Worm (Caenorhabditis elegans) whole organism, mixed stage, embryonic: ENCODE data around the gene Y41C4A.12.

Source experiments
- M03D4.4 ChIP-seq: sonication (generic microtip); optimal IDR thresholded peaks from 2 replicates; lab custom pipeline; 2017; ENCODE audit warnings: mild to moderate bottlenecking, missing genetic modification characterization, missing compliant biosample characterization
- bed-3 ChIP-seq: fragments of 200-800 bp; sonication (Bioruptor generic); optimal IDR thresholded peaks from 3 replicates; lab custom pipeline; 2018; ENCODE audit warnings: mild to moderate bottlenecking, missing genetic modification characterization, moderate library complexity, missing compliant biosample characterization
- blmp-1 ChIP-seq: fragments of 150-350 bp; optimal IDR thresholded peaks from 2 replicates; lab custom pipeline; 2014; ENCODE audit warnings: missing biosample characterization, missing genetic modification characterization
- ceh-43 ChIP-seq: fragments of 200-800 bp; sonication (Bioruptor generic); optimal IDR thresholded peaks from 2 replicates; lab custom pipeline; 2018; ENCODE audit warnings: mild to moderate bottlenecking, missing genetic modification characterization, moderate library complexity, missing compliant biosample characterization
- ceh-83 ChIP-seq: fragments of 200-800 bp; sonication (Bioruptor generic); optimal IDR thresholded peaks from 2 replicates; lab custom pipeline; 2018; ENCODE audit warnings: mild to moderate bottlenecking, missing genetic modification characterization, missing compliant biosample characterization
- ces-1 ChIP-seq: fragments of 150-350 bp; optimal IDR thresholded peaks from 2 replicates; lab custom pipeline; 2014; ENCODE audit warnings: missing biosample characterization, missing genetic modification reagents, missing genetic modification characterization
- cnd-1 ChIP-seq: fragments of 200-800 bp; sonication (Bioruptor generic); optimal IDR thresholded peaks from 2 replicates; lab custom pipeline; 2018; ENCODE audit warnings: mild to moderate bottlenecking, missing genetic modification characterization, missing compliant biosample characterization
- drap-1 ChIP-seq: fragments of 200-800 bp; sonication (Bioruptor generic); optimal IDR thresholded peaks from 3 replicates; lab custom pipeline; 2018; ENCODE audit warnings: mild to moderate bottlenecking, missing genetic modification characterization, missing compliant biosample characterization
- elt-1 ChIP-seq: sonication (generic microtip); optimal IDR thresholded peaks from 2 replicates; lab custom pipeline; 2017; ENCODE audit warnings: missing genetic modification characterization, mild to moderate bottlenecking, missing compliant biosample characterization, antibody characterized with exemption, moderate library complexity, borderline replicate concordance; ENCODE audit not compliant: insufficient read depth
- elt-3 ChIP-seq: fragments of 150-350 bp; optimal IDR thresholded peaks from 2 replicates; lab custom pipeline; 2014; ENCODE audit warnings: missing biosample characterization, missing genetic modification characterization
- flh-1 ChIP-seq: fragments of 200-800 bp; sonication (Bioruptor generic); optimal IDR thresholded peaks from 2 replicates; lab custom pipeline; 2018; ENCODE audit warnings: mild to moderate bottlenecking, missing genetic modification characterization, moderate library complexity, missing compliant biosample characterization
- ham-2 ChIP-seq: fragments of 200-800 bp; sonication (Bioruptor generic); optimal IDR thresholded peaks from 2 replicates; lab custom pipeline; 2018; ENCODE audit warnings: mild to moderate bottlenecking, missing genetic modification characterization, missing compliant biosample characterization
- hlh-1 ChIP-seq: fragments of 150-350 bp; optimal IDR thresholded peaks from 2 replicates; lab custom pipeline; 2014; ENCODE audit warnings: missing biosample characterization, missing genetic modification reagents, missing genetic modification characterization
- lin-13 ChIP-seq: fragments of 150-350 bp; optimal IDR thresholded peaks from 2 replicates; lab custom pipeline; 2014; ENCODE audit warnings: missing biosample characterization, missing genetic modification characterization
- lin-32 ChIP-seq: fragments of 200-800 bp; sonication (Bioruptor generic); optimal IDR thresholded peaks from 2 replicates; lab custom pipeline; 2018; ENCODE audit warnings: mild to moderate bottlenecking, missing genetic modification characterization, missing compliant biosample characterization
- lsy-2 ChIP-seq: fragments of 150-350 bp; optimal IDR thresholded peaks from 2 replicates; lab custom pipeline; 2014; ENCODE audit warnings: missing biosample characterization, missing genetic modification characterization
- mab-5 ChIP-seq: fragments of 150-350 bp; optimal IDR thresholded peaks from 2 replicates; lab custom pipeline; 2014; ENCODE audit warnings: missing biosample characterization, missing genetic modification characterization
- mep-1 ChIP-seq: fragments of 150-350 bp; optimal IDR thresholded peaks from 2 replicates; lab custom pipeline; 2017; ENCODE audit warnings: missing biosample characterization, missing genetic modification reagents, missing genetic modification characterization, inconsistent platforms
- mls-2 ChIP-seq: sonication (generic microtip); optimal IDR thresholded peaks from 2 replicates; lab custom pipeline; 2016; ENCODE audit warnings: mild to moderate bottlenecking, missing genetic modification characterization, moderate library complexity, missing compliant biosample characterization
- nhr-12 ChIP-seq: fragments of 150-350 bp; optimal IDR thresholded peaks from 2 replicates; lab custom pipeline; 2014; ENCODE audit warnings: missing biosample characterization, missing genetic modification characterization
- nhr-2 ChIP-seq: fragments of 150-350 bp; optimal IDR thresholded peaks from 2 replicates; lab custom pipeline; 2014; ENCODE audit warnings: missing biosample characterization, missing genetic modification characterization
- nhr-237 ChIP-seq: fragments of 150-350 bp; optimal IDR thresholded peaks from 2 replicates; lab custom pipeline; 2014; ENCODE audit warnings: missing biosample characterization, missing genetic modification characterization
- nhr-28 ChIP-seq: fragments of 150-350 bp; optimal IDR thresholded peaks from 2 replicates; lab custom pipeline; 2014; ENCODE audit warnings: missing biosample characterization, missing genetic modification characterization
- nhr-76 ChIP-seq: sonication (generic microtip); optimal IDR thresholded peaks from 2 replicates; lab custom pipeline; 2017; ENCODE audit warnings: missing biosample characterization, missing genetic modification characterization
- pha-4 ChIP-seq: fragments of 150-350 bp; optimal IDR thresholded peaks from 2 replicates; lab custom pipeline; 2018; ENCODE audit warnings: missing biosample characterization, missing genetic modification reagents, missing genetic modification characterization
- sem-2 ChIP-seq: fragments of 200-800 bp; sonication (Bioruptor generic); optimal IDR thresholded peaks from 2 replicates; lab custom pipeline; 2018; ENCODE audit warnings: mild to moderate bottlenecking, missing genetic modification characterization, missing compliant biosample characterization
- sptf-1 ChIP-seq: sonication (generic microtip); optimal IDR thresholded peaks from 2 replicates; lab custom pipeline; 2017; ENCODE audit warnings: mild to moderate bottlenecking, missing genetic modification characterization, moderate library complexity, missing compliant biosample characterization
- tbx-8 ChIP-seq: fragments of 200-800 bp; sonication (Bioruptor generic); optimal IDR thresholded peaks from 2 replicates; lab custom pipeline; 2018; ENCODE audit warnings: mild to moderate bottlenecking, missing genetic modification characterization, moderate library complexity, missing compliant biosample characterization
- unc-120 ChIP-seq: sonication (generic microtip); optimal IDR thresholded peaks from 2 replicates; lab custom pipeline; 2017; ENCODE audit warnings: missing genetic modification characterization, missing compliant biosample characterization; ENCODE audit not compliant: poor library complexity, severe bottlenecking
- unc-39 ChIP-seq: fragments of 150-350 bp; optimal IDR thresholded peaks from 2 replicates; lab custom pipeline; 2014; ENCODE audit warnings: missing biosample characterization, missing genetic modification characterization
- unc-62 ChIP-seq: fragments of 150-350 bp; optimal IDR thresholded peaks from 2 replicates; lab custom pipeline; 2014; ENCODE audit warnings: missing biosample characterization, missing genetic modification reagents, missing genetic modification characterization
- zip-8 ChIP-seq: fragments of 150-350 bp; optimal IDR thresholded peaks from 2 replicates; lab custom pipeline; 2014; ENCODE audit warnings: missing biosample characterization, missing genetic modification characterization
- ztf-11 ChIP-seq: fragments of 150-350 bp; optimal IDR thresholded peaks from 2 replicates; lab custom pipeline; 2014; ENCODE audit warnings: missing biosample characterization, missing genetic modification characterization

Y41C4A.12 gene

ce11 chrIII:11737527-11737926 is 11.0 kb upstream of the Y41C4A.12 start, which contains the start of gene sup-1:
sup-1 (minus strand) TSS chrIII:11737627.
- TF ChIP-seq hlh-1 (tag; lab: Kevin White, UChicago) (no peak), lsy-2 (tag; lab: Kevin White, UChicago) (no peak), sem-2 (GFP tag; lab: Kevin White, UChicago) (no peak), cnd-1 (tag; lab: Kevin White, UChicago) (no peak), nhr-237 (no peak), ceh-43 (GFP tag; lab: Kevin White, UChicago) (no peak), ztf-11 (no peak), pha-4 (tag; lab: Kevin White, UChicago) (no peak), nhr-2 (no peak), nhr-28 (tag; lab: Kevin White, UChicago) (no peak), elt-1 (tag; lab: Kevin White, UChicago) (no peak), nhr-76 (tag; lab: Kevin White, UChicago) (no peak), ham-2 (GFP tag; lab: Kevin White, UChicago) (no peak), mls-2 (tag; lab: Kevin White, UChicago) (no peak), flh-1 (GFP tag; lab: Kevin White, UChicago) (no peak), M03D4.4 (tag; lab: Kevin White, UChicago) (no peak), nhr-12 (no peak), mep-1 (tag; lab: Kevin White, UChicago) (no peak), zip-8 (tag; lab: Kevin White, UChicago) (no peak), unc-39 (tag; lab: Kevin White, UChicago) (no peak)

- TF ChIP-seq unc-62 (GFP tag; lab: Kevin White, UChicago), result no peak
- no peak for TF ChIP-seq unc-39 (tag; lab: Kevin White, UChicago)
- no peak for TF ChIP-seq lin-13
- TF ChIP-seq nhr-2, result no peak
- TF ChIP-seq tbx-8 (GFP tag; lab: Kevin White, UChicago), result no peak
- TF ChIP-seq nhr-76 (tag; lab: Kevin White, UChicago), result no peak
- no peak for TF ChIP-seq sem-2 (GFP tag; lab: Kevin White, UChicago)
Measured at ce11 chrIII:11732943-11733342, 6.5 kb upstream of the Y41C4A.12 start.

DNA sequence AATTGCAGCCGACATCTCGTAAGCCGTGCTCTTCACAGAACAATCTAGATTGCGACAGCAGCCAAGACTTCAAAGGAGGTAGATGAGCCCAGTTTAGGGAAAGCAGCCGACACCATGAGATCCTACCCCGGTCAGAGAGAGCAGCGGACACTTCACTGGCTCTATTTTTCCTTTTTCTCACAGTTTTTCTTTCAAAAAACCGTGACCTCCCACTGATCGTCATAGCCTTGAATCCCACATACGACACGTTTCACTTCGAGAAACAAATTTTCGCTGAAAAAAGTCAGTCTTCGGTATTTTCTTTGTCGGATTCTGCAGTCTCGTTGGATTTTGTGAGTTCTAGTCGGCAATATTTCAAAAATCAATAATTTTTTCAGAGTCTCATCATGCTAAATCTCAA is 5.6 kb upstream of the Y41C4A.12 start, which contains the start of gene Y41C4A.21:
Gene Y41C4A.21 (plus strand): TSS at position 301 of the 400 bp plus-strand sequence.
- TF ChIP-seq unc-120 (tag; lab: Kevin White, UChicago) (no peak), ceh-43 (GFP tag; lab: Kevin White, UChicago) (no peak), sptf-1 (tag; lab: Kevin White, UChicago) (no peak), lin-32 (GFP tag; lab: Kevin White, UChicago) (no peak), bed-3 (GFP tag; lab: Kevin White, UChicago) (no peak), nhr-12 (no peak), hlh-1 (tag; lab: Kevin White, UChicago) (no peak)

DNA sequence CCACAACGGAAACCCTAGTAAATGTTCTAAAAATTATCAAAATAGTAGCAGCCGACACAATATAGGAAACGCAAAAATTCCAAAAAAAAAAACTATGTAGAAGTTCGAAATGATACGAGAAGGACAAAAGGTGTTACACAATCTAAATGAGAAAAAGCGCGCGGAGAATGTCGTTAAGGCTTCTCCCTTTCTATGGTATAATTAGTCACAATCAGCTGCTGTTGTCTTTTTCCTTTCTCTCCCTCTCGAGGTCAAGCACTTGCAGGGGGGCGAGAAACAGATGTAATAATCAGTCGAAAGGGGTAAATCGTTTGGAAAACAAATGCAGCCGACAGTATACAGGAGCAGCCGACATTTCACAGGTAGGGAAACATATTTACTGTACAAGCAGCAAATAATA is 5.0 kb upstream of the Y41C4A.12 start:
- TF ChIP-seq ham-2 (GFP tag; lab: Kevin White, UChicago) (no peak), bed-3 (GFP tag; lab: Kevin White, UChicago) (no peak), lin-13 (no peak), zip-8 (tag; lab: Kevin White, UChicago) (no peak), mab-5 (no peak), flh-1 (GFP tag; lab: Kevin White, UChicago) (no peak), hlh-1 (tag; lab: Kevin White, UChicago) (no peak), lsy-2 (tag; lab: Kevin White, UChicago) (no peak), nhr-2 (no peak), ceh-43 (GFP tag; lab: Kevin White, UChicago) (no peak), nhr-237 (no peak), ces-1 (GFP tag; lab: Kevin White, UChicago) (no peak), drap-1 (GFP tag; lab: Kevin White, UChicago) (no peak), sem-2 (GFP tag; lab: Kevin White, UChicago) (no peak), nhr-12 (no peak), blmp-1 (tag; lab: Kevin White, UChicago) (no peak), elt-3 (tag; lab: Kevin White, UChicago) (no peak), ceh-83 (GFP tag; lab: Kevin White, UChicago) (no peak), unc-62 (GFP tag; lab: Kevin White, UChicago) (no peak)
